Fruit fly (Drosophila melanogaster): ENCODE results near the gene CG3198.

- TF ChIP-seq lola (GFP tag; optimal IDR thresholded peaks at IDR 0.05) (no peak), pan (optimal IDR thresholded peaks at IDR 0.05) (no peak), woc (GFP tag; optimal IDR thresholded peaks at IDR 0.05) (no peak), Dif (GFP tag; optimal IDR thresholded peaks at IDR 0.05; ENCODE audit: partially characterized antibody) (no peak), Hr83 (GFP tag; optimal IDR thresholded peaks at IDR 0.05; ENCODE audit: poor library complexity, severe bottlenecking) (no peak), psq (GFP tag; optimal IDR thresholded peaks at IDR 0.05) (peak; percentile 9), rgr (GFP tag; optimal IDR thresholded peaks at IDR 0.05) (no peak), br (GFP tag; optimal IDR thresholded peaks at IDR 0.05) (no peak), fru (GFP tag; optimal IDR thresholded peaks at IDR 0.05) (no peak), N (GFP tag; optimal IDR thresholded peaks at IDR 0.05) (no peak), Myc (optimal IDR thresholded peaks at IDR 0.05) (no peak), brk (GFP tag; optimal IDR thresholded peaks at IDR 0.05) (no peak), h (GFP tag; optimal IDR thresholded peaks at IDR 0.05) (no peak), Vsx2 (GFP tag; optimal IDR thresholded peaks at IDR 0.05; ENCODE audit: partially characterized antibody) (no peak)
Measured at dm6 chrX:6661880-6662279, 11.9 kb downstream of the CG3198 start.

Data from whole organism, wandering third instar larva.